Fruit fly (Drosophila melanogaster) whole organism, embryonic: ENCODE measurements around the gene CG43799.
A peak's percentile ranks its signal among the peaks of the same experiment; 100 is the strongest.

Experiments
- ATbp ChIP-seq: fragments of 200-800 bp; sonication (Bioruptor generic); optimal IDR thresholded peaks from 2 replicates; lab custom pipeline; 2017; ENCODE audit warnings: missing biosample characterization, mild to moderate bottlenecking, missing genetic modification characterization, missing genetic modification reagents
- Blimp-1 ChIP-seq: fragments of 200-800 bp; sonication (Bioruptor generic); optimal IDR thresholded peaks from 3 replicates; lab custom pipeline; 2018; ENCODE audit warnings: missing biosample characterization, missing genetic modification characterization, mild to moderate bottlenecking, moderate library complexity, missing genetic modification reagents
- CG10366 ChIP-seq: fragments of 200-800 bp; sonication (Bioruptor generic); IDR thresholded peaks from 2 replicates; pipeline ENCODE4 v1.3.6; 2022; ENCODE audit warnings: missing biosample characterization, missing genetic modification characterization
- CG11504 ChIP-seq: fragments of 200-800 bp; sonication (Bioruptor generic); optimal IDR thresholded peaks from 3 replicates; lab custom pipeline; 2019; ENCODE audit warnings: missing biosample characterization, mild to moderate bottlenecking, missing genetic modification characterization, moderate library complexity
- CG12236 ChIP-seq: fragments of 200-800 bp; sonication (Bioruptor generic); optimal IDR thresholded peaks from 2 replicates; lab custom pipeline; 2016; ENCODE audit warnings: missing biosample characterization, missing genetic modification characterization
- CG12391 ChIP-seq: fragments of 200-800 bp; sonication (Bioruptor generic); optimal IDR thresholded peaks from 3 replicates; lab custom pipeline; 2018; ENCODE audit warnings: missing biosample characterization, mild to moderate bottlenecking, missing genetic modification characterization, moderate library complexity
- CG12744 ChIP-seq: fragments of 200-800 bp; sonication (Bioruptor generic); optimal IDR thresholded peaks from 2 replicates; lab custom pipeline; 2016; ENCODE audit warnings: missing biosample characterization, missing genetic modification characterization
- CG13123 ChIP-seq: fragments of 200-800 bp; sonication (Bioruptor generic); optimal IDR thresholded peaks from 2 replicates; lab custom pipeline; 2016; ENCODE audit warnings: missing biosample characterization, missing genetic modification characterization
- CG13775 ChIP-seq: fragments of 200-800 bp; sonication (Bioruptor generic); optimal IDR thresholded peaks from 3 replicates; lab custom pipeline; 2017; ENCODE audit warnings: missing biosample characterization, mild to moderate bottlenecking, missing genetic modification characterization
- CG14050 ChIP-seq: fragments of 200-800 bp; sonication (Bioruptor generic); IDR thresholded peaks from 3 replicates; pipeline ENCODE4 v1.3.6; 2022; ENCODE audit warnings: missing biosample characterization, missing genetic modification characterization
- CG14441 ChIP-seq: fragments of 200-800 bp; sonication (Bioruptor generic); IDR thresholded peaks from 2 replicates; pipeline ENCODE4 v1.3.6; 2022; ENCODE audit warnings: missing biosample characterization, missing genetic modification characterization
- CG1603 ChIP-seq: fragments of 200-800 bp; sonication (Bioruptor generic); optimal IDR thresholded peaks from 2 replicates; lab custom pipeline; 2019; ENCODE audit warnings: missing biosample characterization, mild to moderate bottlenecking, missing genetic modification characterization, moderate library complexity
- CG17361 ChIP-seq: fragments of 200-800 bp; sonication (Bioruptor generic); IDR thresholded peaks from 3 replicates; pipeline ENCODE4 v1.3.6; 2022; ENCODE audit warnings: missing biosample characterization, missing genetic modification characterization
- CG1832 ChIP-seq: fragments of 200-800 bp; sonication (Bioruptor generic); optimal IDR thresholded peaks from 2 replicates; lab custom pipeline; 2017; ENCODE audit warnings: missing biosample characterization, mild to moderate bottlenecking, missing genetic modification characterization, inconsistent platforms
- CG18599 ChIP-seq: fragments of 200-800 bp; sonication (Bioruptor generic); optimal IDR thresholded peaks from 3 replicates; lab custom pipeline; 2017; ENCODE audit warnings: missing biosample characterization, missing genetic modification characterization, mild to moderate bottlenecking, moderate library complexity, missing genetic modification reagents
- CG2678 ChIP-seq: fragments of 200-800 bp; sonication (Bioruptor generic); optimal IDR thresholded peaks from 3 replicates; lab custom pipeline; 2019; ENCODE audit warnings: missing biosample characterization, mild to moderate bottlenecking, missing genetic modification characterization, moderate library complexity
- CG3407 ChIP-seq: fragments of 200-800 bp; sonication (Bioruptor generic); optimal IDR thresholded peaks from 2 replicates; lab custom pipeline; 2018; ENCODE audit warnings: missing biosample characterization, mild to moderate bottlenecking, missing genetic modification characterization
- CG3838 ChIP-seq: fragments of 200-800 bp; sonication (Bioruptor generic); optimal IDR thresholded peaks from 3 replicates; lab custom pipeline; 2016; ENCODE audit warnings: missing biosample characterization, missing genetic modification characterization
- CG4424 ChIP-seq: fragments of 200-800 bp; sonication (Bioruptor generic); optimal IDR thresholded peaks from 3 replicates; lab custom pipeline; 2016; ENCODE audit warnings: missing biosample characterization, missing genetic modification characterization
- CG6791 ChIP-seq: fragments of 200-800 bp; sonication (Bioruptor generic); IDR thresholded peaks from 3 replicates; pipeline ENCODE4 v1.3.6; 2022; ENCODE audit warnings: missing biosample characterization, missing genetic modification characterization; ENCODE audit not compliant: partially characterized antibody
- CG6854 ChIP-seq: fragments of 200-800 bp; sonication (Bioruptor generic); optimal IDR thresholded peaks from 3 replicates; lab custom pipeline; 2017; ENCODE audit warnings: missing biosample characterization, mild to moderate bottlenecking, missing genetic modification characterization
- CG7786 ChIP-seq: fragments of 200-800 bp; sonication (Bioruptor generic); optimal IDR thresholded peaks from 2 replicates; lab custom pipeline; 2016; ENCODE audit warnings: missing biosample characterization, missing genetic modification characterization
- CG8944 ChIP-seq: fragments of 200-800 bp; sonication (Bioruptor generic); optimal IDR thresholded peaks from 3 replicates; lab custom pipeline; 2016; ENCODE audit warnings: missing biosample characterization, missing genetic modification characterization
- CG9932 ChIP-seq: fragments of 200-800 bp; sonication (Bioruptor generic); IDR thresholded peaks from 2 replicates; pipeline ENCODE4 v1.3.6; 2022; ENCODE audit warnings: missing biosample characterization, missing genetic modification characterization
- Dbx ChIP-seq: fragments of 200-800 bp; sonication (Bioruptor generic); IDR thresholded peaks from 3 replicates; pipeline ENCODE4 v1.3.6; 2022; ENCODE audit warnings: missing biosample characterization, missing genetic modification characterization
- Fer3 ChIP-seq: fragments of 200-800 bp; sonication (Bioruptor generic); optimal IDR thresholded peaks from 2 replicates; lab custom pipeline; 2018; ENCODE audit warnings: missing biosample characterization, mild to moderate bottlenecking, missing genetic modification characterization, moderate library complexity
- GATAe ChIP-seq: fragments of 200-800 bp; sonication (Bioruptor generic); conservative IDR thresholded peaks from 2 replicates; pipeline ENCODE4 v1.3.6; 2022; ENCODE audit warnings: missing biosample characterization, missing genetic modification characterization
- H15 ChIP-seq: fragments of 200-800 bp; sonication (Bioruptor generic); IDR thresholded peaks from 3 replicates; pipeline ENCODE4 v1.3.6; 2022; ENCODE audit warnings: missing biosample characterization, missing genetic modification characterization
- HLH3B ChIP-seq: fragments of 200-800 bp; sonication (Bioruptor generic); IDR thresholded peaks from 2 replicates; pipeline ENCODE4 v1.3.6; 2022; ENCODE audit warnings: missing biosample characterization, missing genetic modification characterization
- Hand ChIP-seq: fragments of 200-800 bp; sonication (Bioruptor generic); optimal IDR thresholded peaks from 2 replicates; lab custom pipeline; 2017; ENCODE audit warnings: mild to moderate bottlenecking, missing biosample characterization, missing genetic modification reagents, missing genetic modification characterization
- Jarid2 ChIP-seq: fragments of 200-800 bp; sonication (Bioruptor generic); optimal IDR thresholded peaks from 3 replicates; lab custom pipeline; 2017; ENCODE audit warnings: mild to moderate bottlenecking, missing biosample characterization, missing genetic modification reagents, missing genetic modification characterization
- MBD-R2 ChIP-seq: fragments of 200-800 bp; sonication (Bioruptor generic); IDR thresholded peaks from 2 replicates; pipeline ENCODE4 v1.3.6; 2022; ENCODE audit warnings: missing biosample characterization, missing genetic modification characterization
- NFAT ChIP-seq: fragments of 200-800 bp; sonication (Bioruptor generic); IDR thresholded peaks from 2 replicates; pipeline ENCODE4 v1.3.6; 2022; ENCODE audit warnings: missing biosample characterization, missing genetic modification characterization
- Tbp ChIP-seq: fragments of >200 bp; optimal IDR thresholded peaks from 2 replicates; lab custom pipeline; 2018; ENCODE audit warnings: missing biosample characterization, missing genetic modification characterization
- chif ChIP-seq, 2 experiments: fragments of 200-800 bp; sonication (Bioruptor generic); optimal IDR thresholded peaks; 3 replicates each; lab custom pipeline; 2016; ENCODE audit warnings: missing biosample characterization in 2 of 2, missing genetic modification characterization in 2 of 2
- chm ChIP-seq: fragments of 200-800 bp; sonication (Bioruptor generic); IDR thresholded peaks from 2 replicates; pipeline ENCODE4 v1.3.6; 2022; ENCODE audit warnings: missing biosample characterization, missing genetic modification characterization
- dmrt11E ChIP-seq: fragments of 200-800 bp; sonication (Bioruptor generic); optimal IDR thresholded peaks from 3 replicates; lab custom pipeline; 2018; ENCODE audit warnings: missing biosample characterization, mild to moderate bottlenecking, missing genetic modification characterization, moderate library complexity
- fd96Cb ChIP-seq: fragments of 200-800 bp; sonication (Bioruptor generic); optimal IDR thresholded peaks from 2 replicates; lab custom pipeline; 2018; ENCODE audit warnings: missing biosample characterization, mild to moderate bottlenecking, missing genetic modification characterization, moderate library complexity
- fru ChIP-seq: fragments of >200 bp; optimal IDR thresholded peaks from 2 replicates; lab custom pipeline; 2017
- gce ChIP-seq: fragments of 200-800 bp; sonication (Bioruptor generic); IDR thresholded peaks from 3 replicates; pipeline ENCODE4 v1.3.6; 2022; ENCODE audit warnings: missing biosample characterization, missing genetic modification characterization
- grau ChIP-seq: fragments of 200-800 bp; optimal IDR thresholded peaks from 3 replicates; lab custom pipeline; 2019; ENCODE audit warnings: missing biosample characterization, mild to moderate bottlenecking, missing genetic modification characterization, moderate library complexity
- hb ChIP-seq: fragments of 200-800 bp; sonication (Bioruptor generic); IDR thresholded peaks from 3 replicates; pipeline ENCODE4 v1.3.6; 2022; ENCODE audit warnings: missing biosample characterization, missing genetic modification characterization; ENCODE audit not compliant: partially characterized antibody
- jumu ChIP-seq: fragments of 200-800 bp; sonication (Bioruptor generic); optimal IDR thresholded peaks from 3 replicates; lab custom pipeline; 2016; ENCODE audit warnings: missing biosample characterization, missing genetic modification characterization
- nerfin-1 ChIP-seq: fragments of 200-800 bp; sonication (Bioruptor generic); optimal IDR thresholded peaks from 3 replicates; lab custom pipeline; 2019; ENCODE audit warnings: missing biosample characterization, mild to moderate bottlenecking, missing genetic modification characterization, moderate library complexity
- nmo ChIP-seq: fragments of 200-800 bp; sonication (Bioruptor generic); optimal IDR thresholded peaks from 2 replicates; lab custom pipeline; 2018; ENCODE audit warnings: missing biosample characterization, mild to moderate bottlenecking, missing genetic modification characterization, moderate library complexity
- salm ChIP-seq: fragments of 200-800 bp; sonication (Bioruptor generic); optimal IDR thresholded peaks from 2 replicates; lab custom pipeline; 2018; ENCODE audit warnings: missing biosample characterization, mild to moderate bottlenecking, missing genetic modification characterization
- slp2 ChIP-seq: fragments of 200-800 bp; sonication (Bioruptor generic); optimal IDR thresholded peaks from 2 replicates; lab custom pipeline; 2016; ENCODE audit warnings: missing biosample characterization, missing genetic modification characterization
- ssp ChIP-seq: fragments of 200-800 bp; sonication (Bioruptor generic); IDR thresholded peaks from 2 replicates; pipeline ENCODE4 v1.3.6; 2022; ENCODE audit warnings: missing biosample characterization, missing genetic modification characterization
- tio ChIP-seq: fragments of 200-800 bp; sonication (Bioruptor generic); optimal IDR thresholded peaks from 2 replicates; lab custom pipeline; 2017; ENCODE audit warnings: missing biosample characterization, missing genetic modification characterization, inconsistent platforms
- unpg ChIP-seq: fragments of 200-800 bp; sonication (Bioruptor generic); optimal IDR thresholded peaks from 3 replicates; lab custom pipeline; 2018; ENCODE audit warnings: missing biosample characterization, mild to moderate bottlenecking, missing genetic modification characterization, moderate library complexity
- zen ChIP-seq: fragments of 200-800 bp; sonication (Bioruptor generic); optimal IDR thresholded peaks from 3 replicates; lab custom pipeline; 2018; ENCODE audit warnings: missing biosample characterization, mild to moderate bottlenecking, missing genetic modification characterization, moderate library complexity

Gene CG43799

dm6 chr2L:7265970-7266369 lies 38.4 kb downstream of the CG43799 start (continued):
- TF ChIP-seq jumu (GFP tag; lab: Kevin White, UChicago) (no peak), nerfin-1 (tag; lab: Kevin White, UChicago) (peak; percentile 5), CG18599 (GFP tag; lab: Kevin White, UChicago) (no peak), hb (no peak), Hand (GFP tag; lab: Kevin White, UChicago) (no peak), CG12391 (peak; percentile 48), CG13123 (GFP tag; lab: Kevin White, UChicago) (no peak), GATAe (GFP tag; lab: Robert Waterston, UW) (no peak), H15 (0 out of 3 replicates have a peak, but pooled peaks have one; percentile 32), dmrt11E (tag; lab: Kevin White, UChicago) (peak; percentile 23), CG1832 (GFP tag; lab: Kevin White, UChicago) (no peak), Dbx (no peak), Jarid2 (GFP tag; lab: Kevin White, UChicago) (no peak), slp2 (GFP tag; lab: Kevin White, UChicago) (peak; percentile 39), Tbp (GFP tag; lab: Kevin White, UChicago) (no peak), MBD-R2 (GFP tag; lab: Robert Waterston, UW) (no peak), NFAT (no peak), CG10366 (GFP tag; lab: Robert Waterston, UW) (peak; percentile 25; the same call in 1 of the 2 replicates), Blimp-1 (peak; percentile 67), CG11504 (tag; lab: Kevin White, UChicago) (peak; percentile 56), CG12744 (no peak), CG2678 (tag; lab: Kevin White, UChicago) (peak; percentile 46), CG1603 (peak; percentile 45), tio (GFP tag; lab: Kevin White, UChicago) (peak; percentile 19), CG13775 (GFP tag; lab: Kevin White, UChicago) (no peak), grau (tag; lab: Kevin White, UChicago) (peak; percentile 21), ATbp (GFP tag; lab: Kevin White, UChicago) (peak; percentile 39), chif (GFP tag; optimal IDR thresholded peaks at IDR 0.05; lab: Kevin White, UChicago) (peak; percentile 17 to 37), gce (GFP tag; lab: Robert Waterston, UW) (no peak), CG7786 (GFP tag; lab: Kevin White, UChicago) (peak; percentile 18), fd96Cb (tag; lab: Kevin White, UChicago) (peak; percentile 42), CG6854 (GFP tag; lab: Kevin White, UChicago) (no peak), zen (peak; percentile 3), CG14441 (GFP tag; lab: Robert Waterston, UW) (no peak), chm (0 out of 2 replicates have a peak, but pooled peaks have one; percentile 35), CG17361 (GFP tag; lab: Robert Waterston, UW) (peak; percentile 45; the same call in 2 of the 3 replicates), HLH3B (GFP tag; lab: Robert Waterston, UW) (peak; percentile 44; the same call in 1 of the 2 replicates), CG4424 (GFP tag; lab: Kevin White, UChicago) (peak; percentile 14), CG8944 (GFP tag; lab: Kevin White, UChicago) (peak; percentile 25), CG3838 (GFP tag; lab: Kevin White, UChicago) (no peak), CG3407 (peak; percentile 32), nmo (GFP tag; lab: Kevin White, UChicago) (peak; percentile 3), ssp (GFP tag; lab: Robert Waterston, UW) (no peak), CG9932 (GFP tag; lab: Robert Waterston, UW) (no peak), CG6791 (GFP tag; lab: Robert Waterston, UW) (no peak), CG14050 (GFP tag; lab: Robert Waterston, UW) (0 out of 3 replicates have a peak, but pooled peaks have one; percentile 9), fru (no peak), salm (tag; lab: Kevin White, UChicago) (no peak), Fer3 (tag; lab: Kevin White, UChicago) (peak; percentile 29), unpg (GFP tag; lab: Kevin White, UChicago) (peak; percentile 39), CG12236 (GFP tag; lab: Kevin White, UChicago) (peak; percentile 31)
